Fruit fly (Drosophila melanogaster): ENCODE data around the gene spri.

The spri gene

dm6 chrX:10463056-10463710 lies 122.0 kb downstream of the spri start (continued):
- TF ChIP-seq Hr78 (GFP tag; optimal IDR thresholded peaks at IDR 0.05) (no peak), ap (GFP tag; IDR thresholded peaks at IDR 0.05) (no peak), chif (GFP tag; optimal IDR thresholded peaks at IDR 0.05) (no peak), CG33213 (GFP tag; optimal IDR thresholded peaks at IDR 0.05) (peak; percentile 15)

DNA sequence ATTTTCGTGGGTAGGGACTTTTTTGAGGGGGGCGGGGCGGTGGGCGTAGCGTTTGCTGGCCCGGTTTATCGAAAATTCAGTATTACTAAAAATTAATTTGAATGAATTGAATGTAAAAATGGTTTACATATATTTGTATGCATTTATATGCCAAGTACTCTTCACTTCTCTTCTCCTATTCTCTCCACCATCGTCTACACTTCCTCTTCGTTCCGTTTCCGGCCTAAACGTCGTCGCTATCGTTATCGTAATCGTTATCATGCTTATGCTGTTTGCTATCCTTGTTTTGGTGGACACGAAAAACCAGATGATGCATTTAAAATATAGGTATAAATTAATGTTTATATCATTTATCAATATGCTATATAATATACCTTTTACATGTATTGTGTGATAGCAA lies 123.3 kb downstream of the spri start:
- no peak for TF ChIP-seq Ets65A (GFP tag)
- TF ChIP-seq Rfx (GFP tag; IDR thresholded peaks at IDR 0.05) = no peak
- no peak for TF ChIP-seq fd102C (GFP tag; optimal IDR thresholded peaks at IDR 0.05)
- TF ChIP-seq vvl (GFP tag; IDR thresholded peaks at IDR 0.05) = no peak
- no peak for TF ChIP-seq lmd (GFP tag; IDR thresholded peaks at IDR 0.05)
- no peak for TF ChIP-seq D (optimal IDR thresholded peaks at IDR 0.05)
- TF ChIP-seq D (GFP tag; optimal IDR thresholded peaks at IDR 0.05) = no peak
- TF ChIP-seq CG8388 (GFP tag; optimal IDR thresholded peaks at IDR 0.05) = no peak
- no peak for TF ChIP-seq BEAF-32 (GFP tag; optimal IDR thresholded peaks at IDR 0.05)
- no peak for TF ChIP-seq CG7357 (GFP tag; IDR thresholded peaks at IDR 0.05)
- no peak for TF ChIP-seq lab (GFP tag; optimal IDR thresholded peaks at IDR 0.05)
- TF ChIP-seq CG9727 (GFP tag; optimal IDR thresholded peaks at IDR 0.05) = peak; percentile 39
- peak; percentile 3 for TF ChIP-seq CG12659 (GFP tag; optimal IDR thresholded peaks at IDR 0.05)
- peak; percentile 18 for TF ChIP-seq bcd (GFP tag; optimal IDR thresholded peaks at IDR 0.05)
- no peak for TF ChIP-seq CG10543 (GFP tag; optimal IDR thresholded peaks at IDR 0.05)
- TF ChIP-seq CG15696 (tag; optimal IDR thresholded peaks at IDR 0.05) = no peak
- TF ChIP-seq Meics (GFP tag; optimal IDR thresholded peaks at IDR 0.05) = peak; percentile 3
- no peak for TF ChIP-seq corto (GFP tag; optimal IDR thresholded peaks at IDR 0.05)
- no peak for TF ChIP-seq Sry-β (GFP tag; optimal IDR thresholded peaks at IDR 0.05)
- no peak for TF ChIP-seq ase (GFP tag; IDR thresholded peaks at IDR 0.05)
- TF ChIP-seq Trl (optimal IDR thresholded peaks at IDR 0.05) = no peak
- TF ChIP-seq Trl (GFP tag; optimal IDR thresholded peaks at IDR 0.05) = no peak
- TF ChIP-seq CG9797 (GFP tag; optimal IDR thresholded peaks at IDR 0.05) = no peak
- TF ChIP-seq ewg (GFP tag; optimal IDR thresholded peaks at IDR 0.05) = no peak
- no peak for TF ChIP-seq tup (GFP tag; optimal IDR thresholded peaks at IDR 0.05)
- TF ChIP-seq CG1233 (GFP tag; optimal IDR thresholded peaks at IDR 0.05) = no peak
- no peak for TF ChIP-seq CG10366 (GFP tag; IDR thresholded peaks at IDR 0.05)
- TF ChIP-seq CG1792 (GFP tag; optimal IDR thresholded peaks at IDR 0.05) = no peak
- TF ChIP-seq kni (GFP tag; optimal IDR thresholded peaks at IDR 0.05) = no peak
- no peak for TF ChIP-seq Gug (GFP tag; IDR thresholded peaks at IDR 0.05)
- TF ChIP-seq CG9437 (GFP tag; optimal IDR thresholded peaks at IDR 0.05) = peak; percentile 5
- TF ChIP-seq H15 (GFP tag; IDR thresholded peaks at IDR 0.05) = no peak
- no peak for TF ChIP-seq sna (GFP tag; IDR thresholded peaks at IDR 0.05; ENCODE audit: partially characterized antibody)
- no peak for TF ChIP-seq luna (GFP tag; optimal IDR thresholded peaks at IDR 0.05)
- TF ChIP-seq CG4404 (GFP tag; IDR thresholded peaks at IDR 0.05) = no peak
- no peak for TF ChIP-seq CG6689 (GFP tag; IDR thresholded peaks at IDR 0.05)
- no peak for TF ChIP-seq scrt (GFP tag; optimal IDR thresholded peaks at IDR 0.05)
- TF ChIP-seq pnt (GFP tag; optimal IDR thresholded peaks at IDR 0.05) = no peak
- no peak for TF ChIP-seq Chrac-16 (GFP tag; optimal IDR thresholded peaks at IDR 0.05)
- TF ChIP-seq CG2678 (tag; optimal IDR thresholded peaks at IDR 0.05) = no peak
- no peak for TF ChIP-seq inv (GFP tag; IDR thresholded peaks at IDR 0.05; ENCODE audit: partially characterized antibody)
- TF ChIP-seq ash1 (GFP tag; optimal IDR thresholded peaks at IDR 0.05) = no peak
- TF ChIP-seq nerfin-2 (GFP tag; IDR thresholded peaks at IDR 0.05; ENCODE audit: partially characterized antibody) = no peak
- TF ChIP-seq Atf-2 (GFP tag; optimal IDR thresholded peaks at IDR 0.05) = no peak
- TF ChIP-seq CG10565 (GFP tag; optimal IDR thresholded peaks at IDR 0.05) = no peak

Data from whole organism, embryonic.